Worm (Caenorhabditis elegans): ENCODE results near the gene grd-8.

grd-8 gene

ce11 chrV:7853900-7854299 is 11.6 kb downstream of the grd-8 start:
- TF ChIP-seq hpl-2 (GFP tag; optimal IDR thresholded peaks at IDR 0.05) = no peak
- no peak for TF ChIP-seq ztf-4 (tag; optimal IDR thresholded peaks at IDR 0.05)
- TF ChIP-seq nhr-28 (tag; optimal IDR thresholded peaks at IDR 0.05) = no peak
- peak in 1 of 2 experiments; percentile 30 for TF ChIP-seq lin-35 (GFP tag; optimal IDR thresholded peaks at IDR 0.05)
- no peak for TF ChIP-seq egl-27 (tag; optimal IDR thresholded peaks at IDR 0.05)
- no peak for TF ChIP-seq unc-98 (GFP tag; IDR thresholded peaks at IDR 0.05)
- TF ChIP-seq fos-1 (tag; optimal IDR thresholded peaks at IDR 0.05) = no peak
- no peak for TF ChIP-seq efl-1 (optimal IDR thresholded peaks at IDR 0.05)
- TF ChIP-seq efl-1 (GFP tag; optimal IDR thresholded peaks at IDR 0.05 in 1 of 2) = peak in 1 of 2 experiments; percentile 12
- no peak for TF ChIP-seq blmp-1 (tag; optimal IDR thresholded peaks at IDR 0.05)
- no peak for TF ChIP-seq nhr-77 (tag; optimal IDR thresholded peaks at IDR 0.05)
- TF ChIP-seq F16B12.6 (tag; optimal IDR thresholded peaks at IDR 0.05) = no peak
- peak in 1 of 3 experiments; percentile 13 for TF ChIP-seq dpl-1 (GFP tag; optimal IDR thresholded peaks at IDR 0.05)
- no peak for TF ChIP-seq unc-62 (GFP tag; optimal IDR thresholded peaks at IDR 0.05)
- TF ChIP-seq nhr-84 (tag; optimal IDR thresholded peaks at IDR 0.05) = no peak
- no peak for TF ChIP-seq zip-4 (GFP tag; optimal IDR thresholded peaks at IDR 0.05)
- TF ChIP-seq dsc-1 (tag; optimal IDR thresholded peaks at IDR 0.05) = no peak
- no peak for TF ChIP-seq ama-1 (optimal IDR thresholded peaks at IDR 0.05)
- no peak for TF ChIP-seq hlh-4 (tag; optimal IDR thresholded peaks at IDR 0.05)
- TF ChIP-seq pax-3 (tag; optimal IDR thresholded peaks at IDR 0.05) = no peak
- TF ChIP-seq pag-3 (tag; optimal IDR thresholded peaks at IDR 0.05; ENCODE audit: borderline replicate concordance, insufficient read depth) = no peak
- TF ChIP-seq isw-1 (GFP tag; IDR thresholded peaks at IDR 0.05) = no peak
- TF ChIP-seq ceh-88 (GFP tag; IDR thresholded peaks at IDR 0.05) = no peak
- TF ChIP-seq lin-13 (GFP tag; optimal IDR thresholded peaks at IDR 0.05) = no peak
- no peak for TF ChIP-seq nhr-90 (tag; optimal IDR thresholded peaks at IDR 0.05; ENCODE audit: poor library complexity)
- no peak for TF ChIP-seq nhr-11 (tag; optimal IDR thresholded peaks at IDR 0.05)
- no peak for TF ChIP-seq zag-1 (tag; optimal IDR thresholded peaks at IDR 0.05)

ce11 chrV:7854603-7855002 is 12.3 kb downstream of the grd-8 start, which contains the start of the genes C37C3.9 and C37C3.18:
Gene C37C3.9 (minus strand): TSS chrV:7854700.
Gene C37C3.18 (plus strand): TSS chrV:7854993.
- TF ChIP-seq ceh-90 (tag; optimal IDR thresholded peaks at IDR 0.05) (no peak), rnt-1 (tag; optimal IDR thresholded peaks at IDR 0.05) (peak; percentile 81), isw-1 (GFP tag; IDR thresholded peaks at IDR 0.05) (peak; percentile 77), ces-1 (GFP tag; optimal IDR thresholded peaks at IDR 0.05) (no peak), fos-1 (tag; optimal IDR thresholded peaks at IDR 0.05) (peak; percentile 80), unc-130 (tag; optimal IDR thresholded peaks at IDR 0.05) (peak; percentile 51), snu-23 (GFP tag; optimal IDR thresholded peaks at IDR 0.05) (peak; percentile 89), tlp-1 (tag; optimal IDR thresholded peaks at IDR 0.05) (no peak), lir-3 (tag; optimal IDR thresholded peaks at IDR 0.05; ENCODE audit: poor library complexity) (no peak), pax-3 (tag; optimal IDR thresholded peaks at IDR 0.05) (peak; percentile 45), sox-4 (tag; optimal IDR thresholded peaks at IDR 0.05) (peak; percentile 3), nhr-76 (tag; optimal IDR thresholded peaks at IDR 0.05) (no peak), nhr-11 (tag; optimal IDR thresholded peaks at IDR 0.05) (peak; percentile 51), swsn-7 (tag; optimal IDR thresholded peaks at IDR 0.05) (peak; percentile 81), fkh-4 (tag; optimal IDR thresholded peaks at IDR 0.05; ENCODE audit: borderline replicate concordance) (no peak), lin-13 (GFP tag; optimal IDR thresholded peaks at IDR 0.05) (peak; percentile 76), nhr-19 (GFP tag; conservative IDR thresholded peaks at IDR 0.05) (peak; percentile 75), hpl-2 (GFP tag; optimal IDR thresholded peaks at IDR 0.05) (peak; percentile 84), zip-4 (GFP tag; optimal IDR thresholded peaks at IDR 0.05) (peak; percentile 37), ceh-63 (GFP tag; optimal IDR thresholded peaks at IDR 0.05) (no peak), grh-1 (GFP tag; IDR thresholded peaks at IDR 0.05) (no peak), nhr-77 (tag; optimal IDR thresholded peaks at IDR 0.05) (peak; percentile 85), unc-30 (tag; optimal IDR thresholded peaks at IDR 0.05) (no peak), F16B12.6 (tag; optimal IDR thresholded peaks at IDR 0.05) (peak; percentile 32), mdl-1 (tag; optimal IDR thresholded peaks at IDR 0.05) (peak in 1 of 2 experiments; percentile 84), elt-2 (tag; optimal IDR thresholded peaks at IDR 0.05) (peak; percentile 58), blmp-1 (tag; optimal IDR thresholded peaks at IDR 0.05) (peak; percentile 77), snpc-4 (tag; optimal IDR thresholded peaks at IDR 0.05) (peak; percentile 60), fkh-10 (GFP tag; optimal IDR thresholded peaks at IDR 0.05) (no peak), mab-9 (GFP tag; IDR thresholded peaks at IDR 0.05) (peak; percentile 27; the same call in 1 of the 2 replicates), nhr-20 (tag; optimal IDR thresholded peaks at IDR 0.05) (peak; percentile 80), sup-37 (GFP tag; optimal IDR thresholded peaks at IDR 0.05) (peak; percentile 22), lsy-2 (tag; optimal IDR thresholded peaks at IDR 0.05) (peak; percentile 72 to 88), dpl-1 (GFP tag; optimal IDR thresholded peaks at IDR 0.05) (peak; percentile 52 to 60 (median 52)), aha-1 (tag; optimal IDR thresholded peaks at IDR 0.05) (no peak), ztf-4 (tag; optimal IDR thresholded peaks at IDR 0.05) (peak; percentile 39)
